Worm (Caenorhabditis elegans): ENCODE data around the gene sri-65.

- TF ChIP-seq ceh-82 (tag; optimal IDR thresholded peaks at IDR 0.05) (no peak), elt-2 (tag; optimal IDR thresholded peaks at IDR 0.05) (peak; percentile 4), sox-4 (tag; optimal IDR thresholded peaks at IDR 0.05) (no peak)
These were observed 2.5 kb upstream of the sri-65 start, which contains the start of gene gst-44 for ce11 chrV:16390655-16391054.

Data from whole organism, L1 larva.